Fruit fly (Drosophila melanogaster): ENCODE measurements around the gene Ptpmeg.
A peak's percentile ranks its signal among the peaks of the same experiment; 100 is the strongest.

The Ptpmeg gene

DNA sequence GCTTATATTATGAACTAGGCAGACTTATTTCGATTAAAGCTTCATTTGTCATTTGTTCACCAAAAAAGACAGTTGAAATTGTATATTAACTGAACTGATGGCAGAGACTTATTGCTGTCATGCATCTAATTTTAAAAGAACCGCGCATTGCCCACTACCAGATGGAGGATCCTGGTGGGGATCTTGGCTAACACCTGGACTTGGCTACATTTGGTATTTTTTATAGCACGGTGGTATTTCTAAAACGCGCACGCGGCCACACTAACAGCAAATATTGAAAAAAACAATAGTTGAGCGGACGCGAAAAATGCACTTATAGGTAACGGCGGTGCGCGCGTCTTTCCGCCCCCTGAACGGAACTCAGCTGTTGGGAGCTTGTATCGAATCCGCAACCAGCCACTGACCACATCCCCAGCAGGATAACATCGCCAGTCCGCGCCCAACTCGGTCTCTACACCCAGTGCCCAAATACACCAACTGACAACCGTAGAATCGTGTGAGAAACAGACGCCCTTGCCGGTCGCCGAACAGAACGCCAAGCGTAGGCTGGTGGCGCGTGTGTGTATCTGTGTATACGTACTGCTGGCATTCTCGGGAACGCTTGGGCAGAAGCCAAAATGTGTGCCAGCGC lies 35.6 kb upstream of the Ptpmeg start (continued):
- TF ChIP-seq toy (GFP tag; IDR thresholded peaks at IDR 0.05) (no peak), Sry-δ (GFP tag; optimal IDR thresholded peaks at IDR 0.05) (peak; percentile 42), CrebB (tag; optimal IDR thresholded peaks at IDR 0.05) (peak; percentile 23), NC2β (GFP tag; optimal IDR thresholded peaks at IDR 0.05) (peak; percentile 4), Tbp (GFP tag; optimal IDR thresholded peaks at IDR 0.05) (no peak), bigmax (GFP tag; optimal IDR thresholded peaks at IDR 0.05) (no peak), exex (tag; optimal IDR thresholded peaks at IDR 0.05) (no peak), Ets97D (GFP tag; optimal IDR thresholded peaks at IDR 0.05) (peak; percentile 71), chn (GFP tag; optimal IDR thresholded peaks at IDR 0.05) (peak; percentile 7), unc-4 (GFP tag; IDR thresholded peaks at IDR 0.05; ENCODE audit: partially characterized antibody) (0 out of 2 replicates have a peak, but pooled peaks have one; percentile 31), stc (GFP tag; IDR thresholded peaks at IDR 0.05) (no peak; the same call in 1 of the 2 replicates), Doc3 (GFP tag; IDR thresholded peaks at IDR 0.05; ENCODE audit: partially characterized antibody) (no peak), gt (GFP tag; IDR thresholded peaks at IDR 0.05) (no peak), CG8290 (GFP tag; optimal IDR thresholded peaks at IDR 0.05) (peak; percentile 43), CG8290 (tag; optimal IDR thresholded peaks at IDR 0.05) (peak in 1 of 2 experiments; percentile 50), CG1602 (GFP tag; optimal IDR thresholded peaks at IDR 0.05) (no peak), ac (GFP tag; optimal IDR thresholded peaks at IDR 0.05) (peak; percentile 11), Antp (GFP tag; optimal IDR thresholded peaks at IDR 0.05) (no peak), MESR4 (GFP tag; optimal IDR thresholded peaks at IDR 0.05) (peak; percentile 82), psq (GFP tag; optimal IDR thresholded peaks at IDR 0.05) (no peak), CG4617 (GFP tag; optimal IDR thresholded peaks at IDR 0.05; ENCODE audit: borderline replicate concordance) (peak; percentile 59), dm (GFP tag; optimal IDR thresholded peaks at IDR 0.05) (peak; percentile 17), fd96Cb (tag; optimal IDR thresholded peaks at IDR 0.05) (no peak), wor (GFP tag; IDR thresholded peaks at IDR 0.05) (no peak), CTCF (GFP tag; optimal IDR thresholded peaks at IDR 0.05) (peak; percentile 57), CG8388 (GFP tag; optimal IDR thresholded peaks at IDR 0.05) (no peak), HLH4C (GFP tag; IDR thresholded peaks at IDR 0.05; ENCODE audit: partially characterized antibody) (0 out of 3 replicates have a peak, but pooled peaks have one; percentile 7), ab (GFP tag; optimal IDR thresholded peaks at IDR 0.05) (no peak), cg (GFP tag; optimal IDR thresholded peaks at IDR 0.05) (peak; percentile 49), Hr51 (GFP tag; optimal IDR thresholded peaks at IDR 0.05) (peak in 1 of 2 experiments; percentile 17), CG16863 (GFP tag; optimal IDR thresholded peaks at IDR 0.05) (no peak), Asciz (GFP tag; optimal IDR thresholded peaks at IDR 0.05) (no peak), nom (GFP tag; optimal IDR thresholded peaks at IDR 0.05) (peak; percentile 7), CG15514 (GFP tag; optimal IDR thresholded peaks at IDR 0.05) (peak; percentile 74), Opbp (GFP tag; IDR thresholded peaks at IDR 0.05; ENCODE audit: partially characterized antibody) (peak; percentile 61; the same call in 2 of the 3 replicates), lab (GFP tag; optimal IDR thresholded peaks at IDR 0.05) (peak; percentile 60), unpg (GFP tag; optimal IDR thresholded peaks at IDR 0.05) (no peak), CG2116 (GFP tag; optimal IDR thresholded peaks at IDR 0.05) (peak; percentile 56), zfh1 (GFP tag; IDR thresholded peaks at IDR 0.05) (0 out of 3 replicates have a peak, but pooled peaks have one; percentile 24), dan (GFP tag; IDR thresholded peaks at IDR 0.05) (no peak), Optix (GFP tag; IDR thresholded peaks at IDR 0.05) (no peak), CG31365 (tag; optimal IDR thresholded peaks at IDR 0.05) (peak; percentile 8), en (GFP tag; optimal IDR thresholded peaks at IDR 0.05) (no peak), CG4730 (GFP tag; IDR thresholded peaks at IDR 0.05) (no peak), CG34376 (GFP tag; optimal IDR thresholded peaks at IDR 0.05) (peak; percentile 10), ATbp (GFP tag; optimal IDR thresholded peaks at IDR 0.05) (peak; percentile 18), cad (GFP tag; optimal IDR thresholded peaks at IDR 0.05) (no peak), CG6791 (GFP tag; IDR thresholded peaks at IDR 0.05; ENCODE audit: partially characterized antibody) (0 out of 3 replicates have a peak, but pooled peaks have one; percentile 7), Dp (GFP tag; optimal IDR thresholded peaks at IDR 0.05) (peak; percentile 93), CG6689 (GFP tag; IDR thresholded peaks at IDR 0.05) (0 out of 2 replicates have a peak, but pooled peaks have one; percentile 27)

Measured in whole organism, embryonic.